Worm (Caenorhabditis elegans) whole organism, L4 larva: Measurements from ENCODE around the gene AH9.3.

Experiments used
- skn-1 ChIP-seq: fragments of 150-350 bp; optimal IDR thresholded peaks from 2 replicates; lab custom pipeline; 2014; ENCODE audit warnings: missing biosample characterization, missing genetic modification characterization
- zfp-3 ChIP-seq: fragments of 200-800 bp; sonication (Bioruptor generic); conservative IDR thresholded peaks from 2 replicates; pipeline ENCODE4 v1.3.6; 2022; ENCODE audit warnings: missing genetic modification reagents, missing genetic modification characterization, missing compliant biosample characterization
- ztf-7 ChIP-seq: fragments of 150-350 bp; optimal IDR thresholded peaks from 2 replicates; lab custom pipeline; 2014; ENCODE audit warnings: missing biosample characterization, missing genetic modification characterization

ce11 chrX:2303253-2303652, 42.4 kb upstream of the AH9.3 start:
- TF ChIP-seq skn-1 (tag; lab: Kevin White, UChicago) = no peak
- TF ChIP-seq zfp-3 (GFP tag; lab: Robert Waterston, UW) = no peak
- TF ChIP-seq ztf-7 (tag; lab: Kevin White, UChicago) = no peak
